Fruit fly (Drosophila melanogaster) whole organism, embryonic: Measurements from ENCODE around the gene Pxd.

Experiments
- ATbp ChIP-seq: fragments of 200-800 bp; sonication (Bioruptor generic); optimal IDR thresholded peaks from 2 replicates; lab custom pipeline; 2017; ENCODE audit warnings: missing biosample characterization, mild to moderate bottlenecking, missing genetic modification characterization, missing genetic modification reagents
- Antp ChIP-seq: fragments of 200-800 bp; sonication (Bioruptor generic); optimal IDR thresholded peaks from 3 replicates; lab custom pipeline; 2016; ENCODE audit warnings: missing biosample characterization, missing genetic modification characterization
- Asciz ChIP-seq: fragments of 200-800 bp; sonication (Bioruptor generic); optimal IDR thresholded peaks from 2 replicates; lab custom pipeline; 2017; ENCODE audit warnings: missing biosample characterization, mild to moderate bottlenecking, missing genetic modification characterization, missing genetic modification reagents
- Atf-2 ChIP-seq: fragments of 200-800 bp; sonication (Bioruptor generic); optimal IDR thresholded peaks from 2 replicates; lab custom pipeline; 2016; ENCODE audit warnings: missing biosample characterization, missing genetic modification characterization
- B-H1 ChIP-seq: fragments of 200-800 bp; sonication (Bioruptor generic); IDR thresholded peaks from 3 replicates; pipeline ENCODE4 v1.3.6; 2022; ENCODE audit warnings: missing biosample characterization, missing genetic modification characterization
- CG10147 ChIP-seq: fragments of 200-800 bp; sonication (Bioruptor generic); optimal IDR thresholded peaks from 2 replicates; lab custom pipeline; 2019; ENCODE audit warnings: missing biosample characterization, mild to moderate bottlenecking, missing genetic modification characterization, moderate library complexity
- CG10979 ChIP-seq: fragments of 200-800 bp; sonication (Bioruptor generic); optimal IDR thresholded peaks from 2 replicates; lab custom pipeline; 2018; ENCODE audit warnings: missing biosample characterization, mild to moderate bottlenecking, missing genetic modification characterization, moderate library complexity
- CG11504 ChIP-seq: fragments of 200-800 bp; sonication (Bioruptor generic); optimal IDR thresholded peaks from 3 replicates; lab custom pipeline; 2019; ENCODE audit warnings: missing biosample characterization, mild to moderate bottlenecking, missing genetic modification characterization, moderate library complexity
- CG11560 ChIP-seq: fragments of 200-800 bp; sonication (Bioruptor generic); IDR thresholded peaks from 3 replicates; pipeline ENCODE4 v1.3.6; 2022; ENCODE audit warnings: missing biosample characterization, missing genetic modification characterization
- CG12659 ChIP-seq: fragments of 200-800 bp; sonication (Bioruptor generic); optimal IDR thresholded peaks from 3 replicates; lab custom pipeline; 2017; ENCODE audit warnings: mild to moderate bottlenecking, missing biosample characterization, missing genetic modification reagents, missing genetic modification characterization
- CG13123 ChIP-seq: fragments of 200-800 bp; sonication (Bioruptor generic); optimal IDR thresholded peaks from 2 replicates; lab custom pipeline; 2016; ENCODE audit warnings: missing biosample characterization, missing genetic modification characterization
- CG1603 ChIP-seq: fragments of 200-800 bp; sonication (Bioruptor generic); optimal IDR thresholded peaks from 2 replicates; lab custom pipeline; 2019; ENCODE audit warnings: missing biosample characterization, mild to moderate bottlenecking, missing genetic modification characterization, moderate library complexity
- CG16779 ChIP-seq: fragments of 200-800 bp; sonication (Bioruptor generic); IDR thresholded peaks from 2 replicates; pipeline ENCODE4 v1.3.6; 2022; ENCODE audit warnings: missing biosample characterization, missing genetic modification characterization
- CG18476 ChIP-seq: fragments of 200-800 bp; sonication (Bioruptor generic); optimal IDR thresholded peaks from 2 replicates; lab custom pipeline; 2016; ENCODE audit warnings: missing biosample characterization, mild to moderate bottlenecking, missing genetic modification characterization
- CG18619 ChIP-seq: fragments of 200-800 bp; sonication (Bioruptor generic); optimal IDR thresholded peaks from 3 replicates; lab custom pipeline; 2017; ENCODE audit warnings: missing biosample characterization, mild to moderate bottlenecking, missing genetic modification characterization
- CG2889 ChIP-seq: fragments of 200-800 bp; sonication (Bioruptor generic); IDR thresholded peaks from 3 replicates; pipeline ENCODE4 v1.3.6; 2022; ENCODE audit warnings: missing biosample characterization, missing genetic modification characterization
- CG3407 ChIP-seq: fragments of 200-800 bp; sonication (Bioruptor generic); optimal IDR thresholded peaks from 2 replicates; lab custom pipeline; 2018; ENCODE audit warnings: missing biosample characterization, mild to moderate bottlenecking, missing genetic modification characterization
- CG34224 ChIP-seq: fragments of 200-800 bp; sonication (Bioruptor generic); IDR thresholded peaks from 3 replicates; pipeline ENCODE4 v1.3.6; 2022; ENCODE audit warnings: missing biosample characterization, missing genetic modification characterization; ENCODE audit not compliant: partially characterized antibody
- CG4360 ChIP-seq: fragments of 200-800 bp; sonication (Bioruptor generic); IDR thresholded peaks from 2 replicates; pipeline ENCODE4 v1.3.6; 2022; ENCODE audit warnings: missing biosample characterization, missing genetic modification characterization
- CG4404 ChIP-seq: fragments of 200-800 bp; sonication (Bioruptor generic); IDR thresholded peaks from 2 replicates; pipeline ENCODE4 v1.3.6; 2022; ENCODE audit warnings: missing biosample characterization, missing genetic modification characterization
- CG4707 ChIP-seq: fragments of 200-800 bp; sonication (Bioruptor generic); optimal IDR thresholded peaks from 2 replicates; lab custom pipeline; 2018; ENCODE audit warnings: missing biosample characterization, mild to moderate bottlenecking, missing genetic modification characterization, moderate library complexity
- CG6813 ChIP-seq: fragments of 200-800 bp; sonication (Bioruptor generic); optimal IDR thresholded peaks from 2 replicates; lab custom pipeline; 2017; ENCODE audit warnings: missing biosample characterization, missing genetic modification characterization, mild to moderate bottlenecking, moderate library complexity, missing genetic modification reagents
- CG7357 ChIP-seq: fragments of 200-800 bp; sonication (Bioruptor generic); IDR thresholded peaks from 3 replicates; pipeline ENCODE4 v1.3.6; 2022; ENCODE audit warnings: missing biosample characterization, missing genetic modification characterization
- CTCF ChIP-seq: fragments of 200-800 bp; sonication (Bioruptor generic); optimal IDR thresholded peaks from 2 replicates; lab custom pipeline; 2017; ENCODE audit warnings: missing biosample characterization, mild to moderate bottlenecking, missing genetic modification characterization, moderate library complexity
- Doc2 ChIP-seq: fragments of 200-800 bp; sonication (Bioruptor generic); IDR thresholded peaks from 2 replicates; pipeline ENCODE4 v1.3.6; 2022; ENCODE audit warnings: missing biosample characterization, missing genetic modification characterization
- Dref ChIP-seq: fragments of 200-800 bp; sonication (Bioruptor generic); IDR thresholded peaks from 2 replicates; pipeline ENCODE4 v1.3.6; 2022; ENCODE audit warnings: missing biosample characterization, missing genetic modification characterization
- Fer3 ChIP-seq: fragments of 200-800 bp; sonication (Bioruptor generic); optimal IDR thresholded peaks from 2 replicates; lab custom pipeline; 2018; ENCODE audit warnings: missing biosample characterization, mild to moderate bottlenecking, missing genetic modification characterization, moderate library complexity
- Gsc ChIP-seq: fragments of 200-800 bp; sonication (Bioruptor generic); IDR thresholded peaks from 2 replicates; pipeline ENCODE4 v1.3.6; 2022; ENCODE audit warnings: missing biosample characterization, missing genetic modification characterization
- Hr39 ChIP-seq: fragments of >200 bp; optimal IDR thresholded peaks from 2 replicates; lab custom pipeline; 2017
- Jarid2 ChIP-seq: fragments of 200-800 bp; sonication (Bioruptor generic); optimal IDR thresholded peaks from 3 replicates; lab custom pipeline; 2017; ENCODE audit warnings: mild to moderate bottlenecking, missing biosample characterization, missing genetic modification reagents, missing genetic modification characterization
- Nf-YA ChIP-seq: fragments of 200-800 bp; sonication (Bioruptor generic); IDR thresholded peaks from 2 replicates; pipeline ENCODE4 v1.3.6; 2022; ENCODE audit warnings: missing biosample characterization, missing genetic modification characterization
- Nf-YB ChIP-seq: fragments of 200-800 bp; sonication (Bioruptor generic); optimal IDR thresholded peaks from 3 replicates; lab custom pipeline; 2019; ENCODE audit warnings: missing biosample characterization, mild to moderate bottlenecking, missing genetic modification characterization, moderate library complexity
- PHDP ChIP-seq: fragments of 200-800 bp; sonication (Bioruptor generic); optimal IDR thresholded peaks from 3 replicates; lab custom pipeline; 2018; ENCODE audit warnings: missing biosample characterization, mild to moderate bottlenecking, missing genetic modification characterization, moderate library complexity
- Poxn ChIP-seq: fragments of 200-800 bp; sonication (Bioruptor generic); IDR thresholded peaks from 2 replicates; pipeline ENCODE4 v1.3.6; 2022; ENCODE audit warnings: missing biosample characterization, missing genetic modification characterization
- Side ChIP-seq: fragments of 200-800 bp; sonication (Bioruptor generic); optimal IDR thresholded peaks from 2 replicates; lab custom pipeline; 2016; ENCODE audit warnings: missing biosample characterization, missing genetic modification characterization
- Taf1 ChIP-seq: fragments of 200-800 bp; sonication (Bioruptor generic); IDR thresholded peaks from 2 replicates; pipeline ENCODE4 v1.3.6; 2022; ENCODE audit warnings: missing biosample characterization, missing genetic modification characterization
- Vsx1 ChIP-seq: fragments of 200-800 bp; sonication (Bioruptor generic); optimal IDR thresholded peaks from 2 replicates; lab custom pipeline; 2017; ENCODE audit warnings: missing biosample characterization, mild to moderate bottlenecking, missing genetic modification characterization, missing genetic modification reagents
- ap ChIP-seq: fragments of 200-800 bp; sonication (Bioruptor generic); IDR thresholded peaks from 2 replicates; pipeline ENCODE4 v1.3.6; 2022; ENCODE audit warnings: missing biosample characterization, missing genetic modification characterization
- ato ChIP-seq: fragments of 200-800 bp; sonication (Bioruptor generic); IDR thresholded peaks from 2 replicates; pipeline ENCODE4 v1.3.6; 2022; ENCODE audit warnings: missing biosample characterization, missing genetic modification characterization; ENCODE audit not compliant: partially characterized antibody
- bcd ChIP-seq: fragments of 200-800 bp; sonication (Bioruptor generic); optimal IDR thresholded peaks from 2 replicates; lab custom pipeline; 2017; ENCODE audit warnings: missing biosample characterization, mild to moderate bottlenecking, missing genetic modification characterization
- ems ChIP-seq: fragments of 200-800 bp; sonication (Bioruptor generic); optimal IDR thresholded peaks from 3 replicates; lab custom pipeline; 2016; ENCODE audit warnings: missing biosample characterization, missing genetic modification characterization
- fd64A ChIP-seq: fragments of 200-800 bp; sonication (Bioruptor generic); optimal IDR thresholded peaks from 3 replicates; lab custom pipeline; 2018; ENCODE audit warnings: missing biosample characterization, mild to moderate bottlenecking, missing genetic modification characterization
- fu2 ChIP-seq: fragments of 200-800 bp; sonication (Bioruptor generic); optimal IDR thresholded peaks from 2 replicates; lab custom pipeline; 2016; ENCODE audit warnings: missing biosample characterization, missing genetic modification characterization
- her ChIP-seq: fragments of 200-800 bp; sonication (Bioruptor generic); optimal IDR thresholded peaks from 2 replicates; lab custom pipeline; 2016; ENCODE audit warnings: missing biosample characterization, missing genetic modification characterization
- hth ChIP-seq: fragments of >200 bp; optimal IDR thresholded peaks from 2 replicates; lab custom pipeline; 2017; ENCODE audit warnings: inconsistent platforms
- ind ChIP-seq: fragments of 200-800 bp; sonication (Bioruptor generic); optimal IDR thresholded peaks from 3 replicates; lab custom pipeline; 2016; ENCODE audit warnings: missing biosample characterization, missing genetic modification characterization
- jumu ChIP-seq: fragments of 200-800 bp; sonication (Bioruptor generic); optimal IDR thresholded peaks from 3 replicates; lab custom pipeline; 2016; ENCODE audit warnings: missing biosample characterization, missing genetic modification characterization
- ken ChIP-seq: fragments of 200-800 bp; sonication (Bioruptor generic); IDR thresholded peaks from 3 replicates; pipeline ENCODE4 v1.3.6; 2022; ENCODE audit warnings: missing biosample characterization, missing genetic modification characterization
- lmd ChIP-seq: fragments of 200-800 bp; sonication (Bioruptor generic); IDR thresholded peaks from 2 replicates; pipeline ENCODE4 v1.3.6; 2022; ENCODE audit warnings: missing biosample characterization, missing genetic modification characterization
- mld ChIP-seq: fragments of 200-800 bp; sonication (Bioruptor generic); IDR thresholded peaks from 3 replicates; pipeline ENCODE4 v1.3.6; 2022; ENCODE audit warnings: missing biosample characterization, missing genetic modification characterization; ENCODE audit not compliant: partially characterized antibody
- prd ChIP-seq, 3 experiments: fragments of >200 bp in 2 of 3; fragments of 200-800 bp in 1 of 3; sonication (Bioruptor generic) in 1 of 3; optimal IDR thresholded peaks in 2 of 3; IDR thresholded peaks in 1 of 3; 2 replicates in 2 of 3; 3 replicates in 1 of 3; pipeline versions ENCODE4 v1.3.6 to Lab custom; 2017 to 2022; ENCODE audit warnings: missing biosample characterization in 1 of 3, missing genetic modification characterization in 1 of 3
- tap ChIP-seq: fragments of 200-800 bp; optimal IDR thresholded peaks from 3 replicates; lab custom pipeline; 2019; ENCODE audit warnings: missing biosample characterization, mild to moderate bottlenecking, missing genetic modification characterization, moderate library complexity

Pxd gene

dm6 chr3R:17060244-17060664 lies 45.9 kb downstream of the Pxd start (continued):
- TF ChIP-seq CG7357 (GFP tag; lab: Robert Waterston, UW): no peak
- TF ChIP-seq CG12659 (GFP tag; lab: Kevin White, UChicago): peak; percentile 47
- TF ChIP-seq CG3407: peak; percentile 37
- no peak for TF ChIP-seq CG6813 (GFP tag; lab: Kevin White, UChicago)
- TF ChIP-seq mld (GFP tag; lab: Robert Waterston, UW): no peak
- peak; percentile 43 for TF ChIP-seq PHDP (tag; lab: Kevin White, UChicago)
- TF ChIP-seq CG18476 (GFP tag; lab: Kevin White, UChicago): peak; percentile 66
- TF ChIP-seq CG16779 (GFP tag; lab: Robert Waterston, UW): no peak
- TF ChIP-seq jumu (GFP tag; lab: Kevin White, UChicago): peak; percentile 17
- TF ChIP-seq CG4707 (GFP tag; lab: Kevin White, UChicago): no peak
- TF ChIP-seq Taf1 (GFP tag; lab: Robert Waterston, UW): no peak
- TF ChIP-seq CG4360: no peak
- TF ChIP-seq Vsx1 (GFP tag; lab: Kevin White, UChicago): peak; percentile 24
- TF ChIP-seq fd64A (GFP tag; lab: Kevin White, UChicago): no peak
- TF ChIP-seq Side (GFP tag; lab: Kevin White, UChicago): no peak
- no peak for TF ChIP-seq Dref
- peak; percentile 43 for TF ChIP-seq lmd (GFP tag; lab: Robert Waterston, UW)
- TF ChIP-seq CG34224: no peak
- TF ChIP-seq CG18619 (GFP tag; lab: Kevin White, UChicago): peak; percentile 27
- TF ChIP-seq Asciz (GFP tag; lab: Kevin White, UChicago): peak; percentile 69
- TF ChIP-seq CG1603 (tag; lab: Kevin White, UChicago): no peak
- TF ChIP-seq Atf-2: no peak
- TF ChIP-seq tap (tag; lab: Kevin White, UChicago): no peak
- TF ChIP-seq bcd (GFP tag; lab: Kevin White, UChicago): peak; percentile 47
- TF ChIP-seq CG4404 (GFP tag; lab: Robert Waterston, UW): peak; percentile 32; the same call in 1 of the 2 replicates
- TF ChIP-seq CG10979 (tag; lab: Kevin White, UChicago): peak; percentile 58
- no peak for TF ChIP-seq CG2889 (GFP tag; lab: Robert Waterston, UW)
- TF ChIP-seq CG11560 (tag; lab: Robert Waterston, UW): no peak
- no peak for TF ChIP-seq her (GFP tag; lab: Kevin White, UChicago)
- TF ChIP-seq B-H1 (GFP tag; lab: Robert Waterston, UW): no peak
- no peak for TF ChIP-seq Hr39
- TF ChIP-seq CTCF: no peak
- no peak for TF ChIP-seq CG10147 (GFP tag; lab: Kevin White, UChicago)
- TF ChIP-seq Nf-YA (GFP tag; lab: Robert Waterston, UW): no peak
- no peak for TF ChIP-seq hth (lab: Kevin White, UChicago)
- peak; percentile 16 for TF ChIP-seq Jarid2 (GFP tag; lab: Kevin White, UChicago)
- peak; percentile 16 for TF ChIP-seq ems (GFP tag; lab: Kevin White, UChicago)
- TF ChIP-seq prd (optimal IDR thresholded peaks at IDR 0.05; lab: Kevin White, UChicago): no peak
- 0 out of 3 replicates have a peak, but pooled peaks have one; percentile 32 for TF ChIP-seq prd (GFP tag; IDR thresholded peaks at IDR 0.05; lab: Robert Waterston, UW)
- TF ChIP-seq ken (GFP tag; lab: Robert Waterston, UW): no peak
- no peak for TF ChIP-seq Doc2 (GFP tag; lab: Robert Waterston, UW)
- peak; percentile 30 for TF ChIP-seq Nf-YB (GFP tag; lab: Kevin White, UChicago)
- no peak for TF ChIP-seq ap (GFP tag; lab: Robert Waterston, UW)
- no peak for TF ChIP-seq CG13123
- TF ChIP-seq Antp (GFP tag; lab: Kevin White, UChicago): peak; percentile 26
- TF ChIP-seq CG11504 (tag; lab: Kevin White, UChicago): peak; percentile 72
- no peak for TF ChIP-seq Gsc (GFP tag; lab: Robert Waterston, UW)
- TF ChIP-seq Fer3 (tag; lab: Kevin White, UChicago): no peak
- no peak for TF ChIP-seq Poxn
- TF ChIP-seq ato: no peak
- peak; percentile 11 for TF ChIP-seq ATbp (GFP tag; lab: Kevin White, UChicago)
- peak; percentile 48 for TF ChIP-seq ind (GFP tag; lab: Kevin White, UChicago)
- TF ChIP-seq fu2 (GFP tag; lab: Kevin White, UChicago): no peak
